Worm (Caenorhabditis elegans) whole organism, late embryonic: ENCODE data around the gene pag-3.

Experiments
- C08G9.2 ChIP-seq: sonication (generic microtip); optimal IDR thresholded peaks from 2 replicates; lab custom pipeline; 2016; ENCODE audit warnings: mild to moderate bottlenecking, missing genetic modification characterization, moderate library complexity, missing compliant biosample characterization
- ceh-18 ChIP-seq: sonication (generic microtip); optimal IDR thresholded peaks from 2 replicates; lab custom pipeline; 2016; ENCODE audit warnings: missing genetic modification characterization, missing compliant biosample characterization
- ceh-45 ChIP-seq: fragments of 200-800 bp; sonication (Bioruptor generic); IDR thresholded peaks from 2 replicates; pipeline ENCODE4 v1.3.6; 2022; ENCODE audit warnings: missing genetic modification reagents, missing genetic modification characterization, missing compliant biosample characterization
- ceh-6 ChIP-seq: fragments of 200-800 bp; sonication (Bioruptor generic); optimal IDR thresholded peaks from 2 replicates; lab custom pipeline; 2018; ENCODE audit warnings: mild to moderate bottlenecking, missing genetic modification characterization, missing compliant biosample characterization
- che-1 ChIP-seq: sonication (generic microtip); optimal IDR thresholded peaks from 2 replicates; lab custom pipeline; 2016; ENCODE audit warnings: mild to moderate bottlenecking, missing genetic modification characterization, missing compliant biosample characterization
- ets-4 ChIP-seq: sonication (generic microtip); optimal IDR thresholded peaks from 2 replicates; lab custom pipeline; 2016; ENCODE audit warnings: missing genetic modification characterization, missing compliant biosample characterization
- fkh-10 ChIP-seq: fragments of 150-350 bp; optimal IDR thresholded peaks from 2 replicates; lab custom pipeline; 2014; ENCODE audit warnings: missing biosample characterization, missing genetic modification reagents, missing genetic modification characterization
- nfya-1 ChIP-seq: sonication (generic microtip); optimal IDR thresholded peaks from 2 replicates; lab custom pipeline; 2017; ENCODE audit warnings: missing genetic modification characterization, mild to moderate bottlenecking, missing compliant biosample characterization, antibody characterized with exemption, moderate library complexity
- tbx-2 ChIP-seq: sonication (generic microtip); optimal IDR thresholded peaks from 2 replicates; lab custom pipeline; 2016; ENCODE audit warnings: missing genetic modification characterization, missing compliant biosample characterization
- unc-55 ChIP-seq: sonication (generic microtip); optimal IDR thresholded peaks from 2 replicates; lab custom pipeline; 2017; ENCODE audit warnings: missing biosample characterization, missing genetic modification reagents, missing genetic modification characterization
- unc-86 ChIP-seq: sonication (generic microtip); optimal IDR thresholded peaks from 2 replicates; lab custom pipeline; 2016; ENCODE audit warnings: missing genetic modification characterization, missing compliant biosample characterization

ce11 chrX:14931443-14931842 is 23.0 kb downstream of the pag-3 start:
- TF ChIP-seq nfya-1 (tag; lab: Kevin White, UChicago) (no peak), fkh-10 (GFP tag; lab: Kevin White, UChicago) (no peak), tbx-2 (tag; lab: Kevin White, UChicago) (no peak), ceh-6 (GFP tag; lab: Kevin White, UChicago) (no peak), che-1 (tag; lab: Kevin White, UChicago) (no peak), unc-86 (no peak), C08G9.2 (no peak), ceh-45 (no peak), ets-4 (tag; lab: Kevin White, UChicago) (no peak), unc-55 (GFP tag; lab: Kevin White, UChicago) (no peak), ceh-18 (tag; lab: Kevin White, UChicago) (no peak)
